Fruit fly (Drosophila melanogaster): Measurements from ENCODE around the gene CG9117.
A peak's percentile ranks its signal among the peaks of the same experiment; 100 is the strongest.

Gene CG9117

dm6 chr2L:6045484-6045883 is 7.8 kb upstream of the CG9117 start:
- no peak for TF ChIP-seq CG17801 (GFP tag; optimal IDR thresholded peaks at IDR 0.05; ENCODE audit: partially characterized antibody)

DNA sequence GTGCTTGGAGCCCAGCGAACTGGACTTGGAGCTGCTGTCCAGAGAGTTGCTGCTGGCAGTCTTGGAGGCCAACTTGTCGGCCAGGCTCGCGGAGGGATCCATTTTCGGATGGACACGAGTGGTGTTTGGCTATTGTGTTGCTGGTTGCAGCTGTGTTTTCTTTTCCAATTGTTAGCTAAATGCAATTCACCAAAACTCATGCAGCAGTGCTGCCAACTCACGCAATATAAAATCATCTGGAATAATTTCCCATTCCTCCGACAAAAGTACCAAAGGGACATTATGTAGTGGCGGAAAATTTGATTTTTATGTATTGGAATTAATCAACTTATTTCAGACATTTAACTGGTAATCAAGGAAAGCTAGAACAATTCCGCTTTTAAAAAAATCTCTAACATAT is 992 bp downstream of the CG9117 start, which contains the start of gene mtm:
Gene mtm, minus strand, starts transcription at position 306 of the 400 bp plus-strand sequence.
- TF ChIP-seq CG17801 (GFP tag; optimal IDR thresholded peaks at IDR 0.05; ENCODE audit: partially characterized antibody), result no peak

- TF ChIP-seq CG17801 (GFP tag; optimal IDR thresholded peaks at IDR 0.05; ENCODE audit: partially characterized antibody), result no peak
These were observed 2.5 kb downstream of the CG9117 start for dm6 chr2L:6035155-6035554.

DNA sequence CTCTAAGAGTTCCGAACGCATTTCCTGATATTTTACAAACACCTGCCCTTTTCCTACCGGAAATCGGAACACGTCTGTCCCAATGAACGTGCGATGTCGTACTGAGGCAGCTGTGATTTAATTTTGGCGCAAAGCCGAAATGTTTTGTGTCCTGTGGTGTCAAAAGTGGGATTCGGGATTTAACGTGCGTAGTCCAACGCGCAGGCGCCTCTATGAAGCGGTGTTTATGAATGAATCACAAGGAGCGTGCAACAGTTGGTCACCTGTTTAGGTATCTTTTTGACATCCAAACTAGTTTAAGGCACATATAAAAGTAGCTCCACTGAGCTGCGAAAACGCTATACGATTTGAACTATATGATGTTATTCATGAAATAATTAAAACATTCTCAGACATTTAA is 3.4 kb downstream of the CG9117 start, which contains the start of gene CG9109:
Gene CG9109, minus strand, starts transcription at position 80 of the 400 bp plus-strand sequence.
- no peak for TF ChIP-seq CG17801 (GFP tag; optimal IDR thresholded peaks at IDR 0.05; ENCODE audit: partially characterized antibody)

- TF ChIP-seq CG17801 (GFP tag; optimal IDR thresholded peaks at IDR 0.05; ENCODE audit: partially characterized antibody), result no peak
These were observed 5.9 kb downstream of the CG9117 start for dm6 chr2L:6031838-6032237.

dm6 chr2L:6028712-6029111 is 9.0 kb downstream of the CG9117 start:
- TF ChIP-seq CG17801 (GFP tag; optimal IDR thresholded peaks at IDR 0.05; ENCODE audit: partially characterized antibody), result no peak

- TF ChIP-seq CG17801 (GFP tag; optimal IDR thresholded peaks at IDR 0.05; ENCODE audit: partially characterized antibody), result no peak
These were observed 13.3 kb downstream of the CG9117 start, which contains the start of gene CG9107 for dm6 chr2L:6024345-6024907. TSS of gene CG9107 (minus strand) at chr2L:6024539.

- TF ChIP-seq CG17801 (GFP tag; optimal IDR thresholded peaks at IDR 0.05; ENCODE audit: partially characterized antibody), result no peak
These were observed 14.9 kb downstream of the CG9117 start for dm6 chr2L:6022793-6023192.

- TF ChIP-seq CG17801 (GFP tag; optimal IDR thresholded peaks at IDR 0.05; ENCODE audit: partially characterized antibody), result no peak
These were observed 17.2 kb downstream of the CG9117 start, which contains the start of gene CG13996 for dm6 chr2L:6020535-6020934. TSS of gene CG13996 (plus strand) at chr2L:6020835.

DNA sequence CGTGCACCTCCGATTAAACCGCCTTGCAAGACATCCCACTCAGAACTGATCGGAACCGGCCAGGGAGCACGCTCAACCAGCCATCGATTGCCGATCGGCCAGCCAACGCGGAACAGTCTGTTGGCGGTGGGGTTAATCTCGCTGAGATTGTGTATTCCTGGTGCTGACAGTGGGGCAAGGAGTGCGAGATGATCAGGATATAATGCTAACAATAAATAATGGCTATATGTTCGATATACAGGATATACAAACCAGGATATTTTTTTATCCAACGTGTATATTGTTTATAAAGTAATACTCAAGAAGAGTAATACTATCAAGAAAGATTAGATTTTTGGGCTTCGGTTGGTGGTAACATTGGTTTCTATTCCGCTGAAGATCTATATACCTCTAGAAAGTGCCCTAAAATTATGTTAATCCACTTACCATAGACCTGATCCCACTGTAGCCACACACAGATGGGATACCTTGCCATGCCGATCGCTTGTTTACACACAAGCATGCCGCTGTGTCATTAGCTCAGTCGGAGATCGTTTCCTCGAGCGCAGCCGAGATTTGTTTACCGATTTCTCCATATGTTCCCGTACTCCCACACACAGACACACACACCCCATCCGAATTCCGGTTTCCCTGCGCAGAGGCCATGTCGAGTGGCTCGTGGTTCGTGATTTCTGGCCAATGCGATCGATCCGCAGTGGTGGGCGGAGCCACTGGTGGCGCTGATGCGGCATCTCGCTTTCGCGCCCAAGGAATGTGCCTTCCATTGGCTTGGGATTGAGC is 18.2 kb downstream of the CG9117 start, which contains the start of gene H2.0:
Gene H2.0, minus strand, starts transcription at position 51 of the 780 bp plus-strand sequence.
- no peak for TF ChIP-seq CG17801 (GFP tag; optimal IDR thresholded peaks at IDR 0.05; ENCODE audit: partially characterized antibody)

DNA sequence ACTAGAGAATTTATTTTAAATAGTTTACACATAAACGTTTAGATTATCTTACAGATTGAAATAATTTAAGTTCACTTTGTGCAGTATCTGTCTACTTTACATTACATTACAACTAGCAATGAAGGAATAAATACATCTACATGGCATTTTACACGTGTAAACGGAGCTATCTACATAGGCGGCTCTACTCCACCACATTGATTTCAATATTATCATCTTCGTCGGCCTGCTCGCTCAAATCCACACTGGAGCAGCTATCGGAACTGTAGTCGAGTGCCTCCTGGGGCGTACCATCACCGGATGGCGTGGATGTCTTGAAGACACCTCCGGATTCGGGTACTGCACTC is 24.7 kb downstream of the CG9117 start:
- no peak for TF ChIP-seq CG17801 (GFP tag; optimal IDR thresholded peaks at IDR 0.05; ENCODE audit: partially characterized antibody)

DNA sequence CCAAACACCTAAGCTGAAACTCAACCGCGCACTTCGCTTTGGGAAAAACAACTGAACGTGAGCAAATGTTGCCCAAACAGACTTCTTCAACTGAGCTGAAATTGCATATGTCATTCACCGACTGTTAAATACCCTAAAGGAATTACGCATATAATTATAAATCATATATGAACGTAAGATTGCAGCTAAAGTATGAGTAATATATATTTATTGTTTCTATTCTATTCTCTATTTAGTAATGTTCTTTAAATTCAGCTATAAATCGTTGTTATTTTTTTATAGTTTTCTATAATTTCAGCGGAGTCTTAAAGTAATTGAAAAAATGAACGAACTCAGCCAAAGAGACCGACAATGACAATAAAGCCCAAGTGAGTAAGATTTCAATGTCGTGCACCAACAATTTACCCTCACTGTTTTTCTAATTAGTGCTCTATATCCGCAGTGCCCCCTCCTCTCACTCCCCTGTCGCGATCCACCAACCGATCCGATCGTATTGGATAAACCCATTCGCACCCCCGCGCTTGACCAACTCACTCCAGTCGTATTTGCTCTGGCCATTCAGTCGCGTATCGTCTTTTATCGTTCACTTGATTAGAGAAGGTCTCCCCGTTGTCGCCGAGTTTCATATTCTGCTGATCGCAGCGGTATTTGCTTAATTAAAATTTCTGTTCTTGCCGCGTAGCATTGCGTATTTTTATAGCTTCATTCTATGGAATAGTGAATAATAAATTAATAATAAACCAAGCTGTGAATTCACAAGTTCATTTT is 25.2 kb downstream of the CG9117 start, which contains the start of gene CG9098:
Gene CG9098, minus strand, starts transcription at position 36 of the 768 bp plus-strand sequence.
- peak; percentile 68 for TF ChIP-seq CG17801 (GFP tag; optimal IDR thresholded peaks at IDR 0.05; ENCODE audit: partially characterized antibody)

- no peak for TF ChIP-seq CG17801 (GFP tag; optimal IDR thresholded peaks at IDR 0.05; ENCODE audit: partially characterized antibody)
These were observed 31.0 kb downstream of the CG9117 start, which contains the start of gene Gal for dm6 chr2L:6006508-6007232. TSS of gene Gal (minus strand) at chr2L:6006827.

DNA sequence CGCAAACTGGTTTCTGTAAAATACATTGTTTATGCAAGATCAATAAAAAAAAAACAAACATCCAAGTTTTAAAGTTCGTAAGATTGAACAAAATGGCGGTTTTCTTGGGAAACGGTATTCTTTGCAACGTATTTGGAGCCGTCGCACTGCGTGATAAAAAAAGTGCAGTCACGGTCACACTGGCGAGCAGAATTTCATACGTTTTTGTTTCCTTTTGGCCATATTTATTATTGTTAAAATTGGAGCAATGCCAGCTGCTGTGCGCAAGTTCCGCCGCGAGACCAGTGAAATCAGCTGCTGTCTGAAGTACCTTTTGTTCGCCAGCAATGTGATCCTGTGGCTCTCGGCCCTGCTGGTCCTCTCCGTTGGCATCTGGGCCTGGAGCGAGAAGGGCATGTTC is 37.6 kb downstream of the CG9117 start, which contains the start of gene Tsp26A:
Gene Tsp26A, plus strand, starts transcription at position 164 of the 400 bp plus-strand sequence.
- no peak for TF ChIP-seq CG17801 (GFP tag; optimal IDR thresholded peaks at IDR 0.05; ENCODE audit: partially characterized antibody)

- TF ChIP-seq CG17801 (GFP tag; optimal IDR thresholded peaks at IDR 0.05; ENCODE audit: partially characterized antibody), result peak; percentile 22
These were observed 38.5 kb downstream of the CG9117 start, which contains the start of gene Kdm5 for dm6 chr2L:5999247-5999646. TSS of gene Kdm5 (minus strand) at chr2L:5999501.

All from ovary, adult (tissue).